Worm (Caenorhabditis elegans) whole organism, L1 larva: Measurements from ENCODE around the gene Y46H3D.8.

Experiments
- C04F5.9 ChIP-seq: sonication (generic microtip); optimal IDR thresholded peaks from 2 replicates; lab custom pipeline; 2016; ENCODE audit warnings: missing genetic modification characterization, missing compliant biosample characterization
- C34B4.2 ChIP-seq: sonication (generic microtip); optimal IDR thresholded peaks from 2 replicates; lab custom pipeline; 2017; ENCODE audit warnings: mild to moderate bottlenecking, missing genetic modification characterization, missing compliant biosample characterization
- alr-1 ChIP-seq: fragments of 200-800 bp; sonication (Bioruptor generic); optimal IDR thresholded peaks from 2 replicates; lab custom pipeline; 2018; ENCODE audit warnings: borderline replicate concordance, mild to moderate bottlenecking, missing genetic modification characterization, missing compliant biosample characterization
- aly-2 ChIP-seq: fragments of 150-350 bp; optimal IDR thresholded peaks from 2 replicates; lab custom pipeline; 2014; ENCODE audit warnings: missing biosample characterization, missing genetic modification characterization
- blmp-1 ChIP-seq: fragments of 150-350 bp; optimal IDR thresholded peaks from 2 replicates; lab custom pipeline; 2014; ENCODE audit warnings: missing biosample characterization, missing genetic modification characterization
- ceh-82 ChIP-seq, 3 experiments: fragments of 150-350 bp in 1 of 3; sonication (generic microtip) in 2 of 3; optimal IDR thresholded peaks; 2 replicates each; lab custom pipeline; 2014 to 2017; ENCODE audit warnings: missing biosample characterization in 3 of 3, missing genetic modification characterization in 3 of 3
- dpl-1 ChIP-seq, 3 experiments: fragments of 150-350 bp in 2 of 3; sonication (generic microtip) in 1 of 3; optimal IDR thresholded peaks; 2 replicates each; lab custom pipeline; 2014 to 2017; ENCODE audit warnings: missing biosample characterization in 3 of 3, missing genetic modification characterization in 3 of 3, missing genetic modification reagents in 3 of 3
- dsc-1 ChIP-seq: sonication (generic microtip); optimal IDR thresholded peaks from 2 replicates; lab custom pipeline; 2016; ENCODE audit warnings: mild to moderate bottlenecking, missing genetic modification characterization, missing compliant biosample characterization
- efl-1 ChIP-seq, 4 experiments: fragments of 150-350 bp; optimal IDR thresholded peaks in 3 of 4; peaks in 1 of 4; 1 replicate in 1 of 4; 2 replicates in 3 of 4; lab custom pipeline; 2014; ENCODE audit warnings: missing biosample characterization in 2 of 4, missing genetic modification characterization in 2 of 4, missing genetic modification reagents in 2 of 4
- efl-3 ChIP-seq: fragments of 200-800 bp; sonication (Bioruptor generic); optimal IDR thresholded peaks from 2 replicates; lab custom pipeline; 2018; ENCODE audit warnings: mild to moderate bottlenecking, missing genetic modification characterization, missing compliant biosample characterization
- elt-3 ChIP-seq, 6 experiments: fragments of 150-350 bp in 1 of 6; sonication (generic microtip); optimal IDR thresholded peaks; 2 replicates each; lab custom pipeline; 2017 to 2018; ENCODE audit warnings: missing biosample characterization in 6 of 6, missing genetic modification characterization in 6 of 6, inconsistent platforms in 1 of 6
- fkh-8 ChIP-seq: sonication (generic microtip); optimal IDR thresholded peaks from 2 replicates; lab custom pipeline; 2016; ENCODE audit warnings: mild to moderate bottlenecking, missing genetic modification characterization, missing compliant biosample characterization
- fos-1 ChIP-seq: fragments of 150-350 bp; optimal IDR thresholded peaks from 2 replicates; lab custom pipeline; 2014; ENCODE audit warnings: missing biosample characterization, missing genetic modification characterization
- grh-1 ChIP-seq: fragments of 200-800 bp; sonication (Bioruptor generic); IDR thresholded peaks from 2 replicates; pipeline ENCODE4 v1.3.6; 2022; ENCODE audit warnings: missing genetic modification reagents, missing genetic modification characterization, missing compliant biosample characterization
- hlh-17 ChIP-seq: fragments of 200-800 bp; sonication (Bioruptor generic); optimal IDR thresholded peaks from 2 replicates; lab custom pipeline; 2018; ENCODE audit warnings: missing genetic modification characterization, mild to moderate bottlenecking, missing compliant biosample characterization, moderate library complexity, borderline replicate concordance
- jun-1 ChIP-seq: fragments of 150-350 bp; optimal IDR thresholded peaks from 2 replicates; lab custom pipeline; 2014; ENCODE audit warnings: missing biosample characterization, missing genetic modification reagents, missing genetic modification characterization
- lin-13 ChIP-seq: fragments of 150-350 bp; optimal IDR thresholded peaks from 2 replicates; lab custom pipeline; 2014; ENCODE audit warnings: missing biosample characterization, missing genetic modification reagents, missing genetic modification characterization
- lin-14 ChIP-seq: fragments of 200-800 bp; sonication (Bioruptor generic); optimal IDR thresholded peaks from 2 replicates; lab custom pipeline; 2018; ENCODE audit warnings: mild to moderate bottlenecking, missing genetic modification characterization, moderate library complexity, missing compliant biosample characterization
- lin-35 ChIP-seq, 2 experiments: fragments of 150-350 bp; optimal IDR thresholded peaks; 2 replicates each; lab custom pipeline; 2014; ENCODE audit warnings: missing biosample characterization in 2 of 2, missing genetic modification characterization in 2 of 2, missing genetic modification reagents in 2 of 2
- lin-39 ChIP-seq: fragments of 150-350 bp; optimal IDR thresholded peaks from 2 replicates; lab custom pipeline; 2014; ENCODE audit warnings: missing biosample characterization, missing genetic modification reagents, missing genetic modification characterization
- lsy-2 ChIP-seq, 2 experiments: fragments of 150-350 bp; optimal IDR thresholded peaks; 2 replicates each; lab custom pipeline; 2014; ENCODE audit warnings: missing biosample characterization in 2 of 2, missing genetic modification characterization in 2 of 2
- mdl-1 ChIP-seq, 2 experiments: fragments of 150-350 bp; optimal IDR thresholded peaks; 2 replicates each; lab custom pipeline; 2014 to 2017; ENCODE audit warnings: missing biosample characterization in 2 of 2, missing genetic modification characterization in 2 of 2, inconsistent platforms in 1 of 2
- mef-2 ChIP-seq: fragments of 150-350 bp; optimal IDR thresholded peaks from 2 replicates; lab custom pipeline; 2014; ENCODE audit warnings: missing biosample characterization, missing genetic modification characterization
- mep-1 ChIP-seq: fragments of 150-350 bp; optimal IDR thresholded peaks from 2 replicates; lab custom pipeline; 2014; ENCODE audit warnings: missing biosample characterization, missing genetic modification characterization
- nhr-11 ChIP-seq: fragments of 150-350 bp; optimal IDR thresholded peaks from 2 replicates; lab custom pipeline; 2014; ENCODE audit warnings: missing biosample characterization, missing genetic modification characterization
- nhr-19 ChIP-seq: fragments of 200-800 bp; sonication (Bioruptor generic); conservative IDR thresholded peaks from 2 replicates; pipeline ENCODE4 v1.3.6; 2022; ENCODE audit warnings: missing genetic modification characterization, missing compliant biosample characterization
- nhr-20 ChIP-seq: sonication (generic microtip); optimal IDR thresholded peaks from 2 replicates; lab custom pipeline; 2016; ENCODE audit warnings: mild to moderate bottlenecking, missing genetic modification characterization, missing compliant biosample characterization
- nhr-28 ChIP-seq: fragments of 150-350 bp; optimal IDR thresholded peaks from 2 replicates; lab custom pipeline; 2014; ENCODE audit warnings: missing biosample characterization, missing genetic modification characterization
- nhr-71 ChIP-seq: sonication (generic microtip); optimal IDR thresholded peaks from 2 replicates; lab custom pipeline; 2016; ENCODE audit warnings: mild to moderate bottlenecking, missing genetic modification characterization, moderate library complexity, missing compliant biosample characterization
- nhr-77 ChIP-seq: fragments of 150-350 bp; optimal IDR thresholded peaks from 2 replicates; lab custom pipeline; 2014; ENCODE audit warnings: missing biosample characterization, missing genetic modification characterization
- nhr-85 ChIP-seq: sonication (generic microtip); peaks from one replicate; lab custom pipeline; 2016; ENCODE audit warnings: missing genetic modification characterization, inconsistent platforms, missing compliant biosample characterization
- nhr-90 ChIP-seq: sonication (generic microtip); optimal IDR thresholded peaks from 2 replicates; lab custom pipeline; 2016; ENCODE audit warnings: mild to moderate bottlenecking, missing genetic modification characterization, missing compliant biosample characterization; ENCODE audit not compliant: poor library complexity
- pag-3 ChIP-seq: sonication (generic microtip); optimal IDR thresholded peaks from 2 replicates; lab custom pipeline; 2017; ENCODE audit warnings: missing genetic modification characterization, mild to moderate bottlenecking, missing compliant biosample characterization, antibody characterized with exemption, borderline replicate concordance; ENCODE audit not compliant: insufficient read depth
- pax-3 ChIP-seq: fragments of 200-800 bp; sonication (Bioruptor generic); optimal IDR thresholded peaks from 2 replicates; lab custom pipeline; 2018; ENCODE audit warnings: mild to moderate bottlenecking, missing genetic modification characterization, moderate library complexity, missing compliant biosample characterization
- pqm-1 ChIP-seq: sonication (generic microtip); optimal IDR thresholded peaks from 3 replicates; lab custom pipeline; 2017; ENCODE audit warnings: missing biosample characterization, missing genetic modification characterization
- rnt-1 ChIP-seq: sonication (generic microtip); optimal IDR thresholded peaks from 2 replicates; lab custom pipeline; 2016; ENCODE audit warnings: mild to moderate bottlenecking, missing genetic modification characterization, moderate library complexity, missing compliant biosample characterization
- skn-1 ChIP-seq: fragments of 150-350 bp; optimal IDR thresholded peaks from 2 replicates; lab custom pipeline; 2014; ENCODE audit warnings: missing biosample characterization, missing genetic modification characterization
- snu-23 ChIP-seq: sonication (generic microtip); optimal IDR thresholded peaks from 2 replicates; lab custom pipeline; 2016; ENCODE audit warnings: missing genetic modification characterization, missing compliant biosample characterization
- tbx-2 ChIP-seq: sonication (generic microtip); optimal IDR thresholded peaks from 2 replicates; lab custom pipeline; 2016; ENCODE audit warnings: missing genetic modification characterization, missing compliant biosample characterization
- unc-30 ChIP-seq: sonication (generic microtip); optimal IDR thresholded peaks from 2 replicates; lab custom pipeline; 2017; ENCODE audit warnings: missing biosample characterization, missing genetic modification characterization
- unc-86 ChIP-seq: sonication (generic microtip); optimal IDR thresholded peaks from 2 replicates; lab custom pipeline; 2016; ENCODE audit warnings: missing genetic modification characterization, missing compliant biosample characterization
- zag-1 ChIP-seq: fragments of 150-350 bp; optimal IDR thresholded peaks from 2 replicates; lab custom pipeline; 2014; ENCODE audit warnings: missing biosample characterization, missing genetic modification characterization
- zip-4 ChIP-seq: fragments of 200-800 bp; sonication (Bioruptor generic); optimal IDR thresholded peaks from 2 replicates; lab custom pipeline; 2018; ENCODE audit warnings: mild to moderate bottlenecking, missing genetic modification characterization, moderate library complexity, missing compliant biosample characterization
- ztf-4 ChIP-seq: fragments of 150-350 bp; optimal IDR thresholded peaks from 2 replicates; lab custom pipeline; 2014; ENCODE audit warnings: missing biosample characterization, missing genetic modification characterization

Gene Y46H3D.8

ce11 chrV:1629329-1629728 lies 1.7 kb downstream of the Y46H3D.8 start, which contains the start of gene nhr-238:
Gene nhr-238 (minus strand): TSS chrV:1629432.
- peak; percentile 63 for TF ChIP-seq nhr-85 (tag; lab: Kevin White, UChicago)
- no peak for TF ChIP-seq fos-1
- TF ChIP-seq nhr-20 (tag; lab: Kevin White, UChicago), result peak; percentile 54
- peak; percentile 31 for TF ChIP-seq nhr-71 (tag; lab: Kevin White, UChicago)
- TF ChIP-seq lin-35 (GFP tag; optimal IDR thresholded peaks at IDR 0.05; lab: Kevin White, UChicago), result peak in 1 of 2 experiments; percentile 6
- TF ChIP-seq efl-1 (optimal IDR thresholded peaks at IDR 0.05; lab: Kevin White, UChicago), result no peak
- TF ChIP-seq efl-1 (GFP tag; optimal IDR thresholded peaks at IDR 0.05 in 1 of 2; lab: Kevin White, UChicago), result no peak
- peak; percentile 29 for TF ChIP-seq snu-23 (GFP tag; lab: Kevin White, UChicago)
- peak; percentile 96 for TF ChIP-seq nhr-77 (tag; lab: Kevin White, UChicago)
- TF ChIP-seq nhr-28 (tag; lab: Kevin White, UChicago), result no peak
- peak; percentile 18 for TF ChIP-seq blmp-1 (tag; lab: Kevin White, UChicago)
- TF ChIP-seq elt-3 (tag; optimal IDR thresholded peaks at IDR 0.05; lab: Kevin White, UChicago), result no peak

- TF ChIP-seq ceh-82 (tag; optimal IDR thresholded peaks at IDR 0.05; lab: Kevin White, UChicago), result peak in 2 of 3 experiments; percentile 10 to 17
- TF ChIP-seq nhr-71 (tag; lab: Kevin White, UChicago), result peak; percentile 67
- peak; percentile 30 for TF ChIP-seq fkh-8 (tag; lab: Kevin White, UChicago)
- TF ChIP-seq ztf-4 (tag; lab: Kevin White, UChicago), result peak; percentile 53
- TF ChIP-seq nhr-19 (GFP tag; lab: Robert Waterston, UW), result peak; percentile 21; the same call in 1 of the 2 replicates
- TF ChIP-seq hlh-17 (GFP tag; lab: Kevin White, UChicago), result no peak
- TF ChIP-seq lsy-2 (tag; optimal IDR thresholded peaks at IDR 0.05; lab: Kevin White, UChicago), result peak in 1 of 2 experiments; percentile 25
- no peak for TF ChIP-seq lin-39 (tag; lab: Kevin White, UChicago)
- TF ChIP-seq unc-86 (tag; lab: Kevin White, UChicago), result no peak
- peak; percentile 83 for TF ChIP-seq nhr-20 (tag; lab: Kevin White, UChicago)
- peak; percentile 45 for TF ChIP-seq tbx-2 (tag; lab: Kevin White, UChicago)
- peak; percentile 83 for TF ChIP-seq nhr-28 (tag; lab: Kevin White, UChicago)
- peak; percentile 87 for TF ChIP-seq nhr-85 (tag; lab: Kevin White, UChicago)
- TF ChIP-seq mef-2 (tag; lab: Kevin White, UChicago), result no peak
- no peak for TF ChIP-seq grh-1 (GFP tag; lab: Robert Waterston, UW)
- no peak for TF ChIP-seq C34B4.2
- TF ChIP-seq unc-30, result no peak
- no peak for TF ChIP-seq alr-1 (tag; lab: Kevin White, UChicago)
- TF ChIP-seq lin-13 (GFP tag; lab: Kevin White, UChicago), result no peak
- no peak for TF ChIP-seq efl-3 (GFP tag; lab: Kevin White, UChicago)
- no peak for TF ChIP-seq pax-3 (tag; lab: Kevin White, UChicago)
- peak; percentile 81 for TF ChIP-seq skn-1 (tag; lab: Kevin White, UChicago)
- TF ChIP-seq aly-2 (tag; lab: Kevin White, UChicago), result no peak
- TF ChIP-seq dpl-1 (GFP tag; optimal IDR thresholded peaks at IDR 0.05; lab: Kevin White, UChicago), result peak in 2 of 3 experiments; percentile 3
- peak; percentile 27 for TF ChIP-seq mep-1 (tag; lab: Kevin White, UChicago)
- TF ChIP-seq zip-4 (GFP tag; lab: Kevin White, UChicago), result no peak
- TF ChIP-seq mdl-1 (tag; optimal IDR thresholded peaks at IDR 0.05; lab: Kevin White, UChicago), result peak in 1 of 2 experiments; percentile 49
- TF ChIP-seq lin-35 (GFP tag; optimal IDR thresholded peaks at IDR 0.05; lab: Kevin White, UChicago), result peak in 1 of 2 experiments; percentile 57
- peak; percentile 54 for TF ChIP-seq snu-23 (GFP tag; lab: Kevin White, UChicago)
- TF ChIP-seq C04F5.9, result no peak
- TF ChIP-seq nhr-77 (tag; lab: Kevin White, UChicago), result peak; percentile 96
- TF ChIP-seq elt-3 (tag; optimal IDR thresholded peaks at IDR 0.05; lab: Kevin White, UChicago), result peak in 1 of 6 experiments; percentile 26
- TF ChIP-seq dsc-1 (tag; lab: Kevin White, UChicago), result no peak
- no peak for TF ChIP-seq rnt-1
- TF ChIP-seq pqm-1, result no peak
- TF ChIP-seq pag-3 (tag; lab: Kevin White, UChicago), result no peak
- TF ChIP-seq blmp-1 (tag; lab: Kevin White, UChicago), result peak; percentile 65
- peak; percentile 35 for TF ChIP-seq jun-1 (tag; lab: Kevin White, UChicago)
- TF ChIP-seq zag-1 (tag; lab: Kevin White, UChicago), result no peak
- peak; percentile 47 for TF ChIP-seq nhr-90
- peak; percentile 3 for TF ChIP-seq nhr-11
- peak; percentile 5 to 6 for TF ChIP-seq efl-1 (optimal IDR thresholded peaks at IDR 0.05; lab: Kevin White, UChicago)
- TF ChIP-seq efl-1 (GFP tag; optimal IDR thresholded peaks at IDR 0.05 in 1 of 2; lab: Kevin White, UChicago), result no peak
- TF ChIP-seq lin-14 (GFP tag; lab: Kevin White, UChicago), result peak; percentile 95
These were observed 3.8 kb downstream of the Y46H3D.8 start for ce11 chrV:1627269-1627668.
